Fruit fly (Drosophila melanogaster): Measurements from ENCODE around the gene colt.

DNA sequence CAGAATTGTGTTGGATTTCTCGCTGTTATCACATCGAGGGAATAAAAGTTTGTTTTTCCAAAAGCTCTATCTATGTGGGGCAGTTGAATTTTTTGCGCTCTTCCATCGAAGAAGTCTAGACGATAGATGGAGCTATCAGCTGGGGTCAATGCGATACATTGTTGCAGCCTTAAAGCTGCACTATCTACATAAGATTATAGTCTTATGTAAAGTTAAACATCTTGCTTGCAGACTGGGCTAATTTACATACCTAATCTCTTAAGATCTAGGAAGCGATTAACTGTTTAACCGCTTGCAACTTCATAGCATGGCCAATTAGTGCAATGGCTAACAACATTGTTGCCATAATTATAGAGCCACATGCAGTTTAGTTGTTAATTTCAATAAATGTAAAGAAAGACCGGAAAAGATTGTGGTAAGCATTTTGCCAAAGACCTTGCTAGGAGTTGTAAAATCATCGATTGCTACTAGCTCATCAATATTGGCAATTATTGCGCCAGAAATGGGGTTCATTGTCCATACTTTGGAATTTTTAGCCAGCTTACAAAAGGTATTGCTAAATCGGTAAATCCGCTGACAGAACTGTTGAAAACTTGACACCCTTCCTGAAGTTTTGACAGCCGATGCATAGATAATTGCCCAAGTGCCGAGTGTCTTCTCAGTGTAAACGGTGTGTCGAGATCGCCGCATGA, 37.6 kb downstream of the colt start:
- TF ChIP-seq trh (GFP tag; optimal IDR thresholded peaks at IDR 0.05), result no peak
- no peak for TF ChIP-seq CG4360 (GFP tag; IDR thresholded peaks at IDR 0.05)
